Worm (Caenorhabditis elegans): ENCODE data around the gene smoc-1.

smoc-1 gene

DNA sequence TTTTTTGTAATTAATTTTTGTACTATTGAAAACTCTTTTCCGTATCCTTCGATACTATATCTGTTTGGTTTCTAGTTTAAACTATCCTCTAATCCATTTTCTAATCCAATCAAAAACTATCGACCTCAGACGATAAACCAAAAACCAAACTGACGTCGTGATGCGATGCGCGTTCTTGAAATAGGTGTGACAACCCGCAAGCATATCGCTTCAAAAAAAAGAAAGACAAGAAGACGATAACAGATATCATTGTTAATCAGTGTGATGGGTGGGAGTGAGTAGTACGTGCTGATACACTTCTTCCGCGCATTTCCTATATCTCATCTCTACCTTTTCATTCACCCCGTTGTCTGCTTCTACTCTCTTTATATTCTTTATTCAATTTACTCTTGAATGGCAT is 17.6 kb upstream of the smoc-1 start, which contains the start of gene T04F3.1:
Gene T04F3.1 (plus strand): TSS at position 246 of the 400 bp plus-strand sequence.
- TF ChIP-seq ztf-23 (GFP tag; IDR thresholded peaks at IDR 0.05) = no peak
- TF ChIP-seq med-1 (GFP tag; optimal IDR thresholded peaks at IDR 0.05; ENCODE audit: insufficient read depth) = no peak
- no peak for TF ChIP-seq tab-1 (GFP tag; IDR thresholded peaks at IDR 0.05)
- TF ChIP-seq cog-1 (tag; optimal IDR thresholded peaks at IDR 0.05) = no peak
- TF ChIP-seq T22C8.4 (GFP tag; IDR thresholded peaks at IDR 0.05) = no peak
- TF ChIP-seq ref-1 (GFP tag; conservative IDR thresholded peaks at IDR 0.05) = no peak
- no peak for TF ChIP-seq ztf-29 (GFP tag; IDR thresholded peaks at IDR 0.05)
- TF ChIP-seq klf-2 (GFP tag; conservative IDR thresholded peaks at IDR 0.05) = no peak
- no peak for TF ChIP-seq flt-1 (GFP tag; IDR thresholded peaks at IDR 0.05)

- TF ChIP-seq med-1 (GFP tag; optimal IDR thresholded peaks at IDR 0.05; ENCODE audit: insufficient read depth) = no peak
- TF ChIP-seq tab-1 (GFP tag; IDR thresholded peaks at IDR 0.05) = no peak
- no peak for TF ChIP-seq klf-2 (GFP tag; conservative IDR thresholded peaks at IDR 0.05)
- no peak for TF ChIP-seq cog-1 (tag; optimal IDR thresholded peaks at IDR 0.05)
- no peak for TF ChIP-seq ztf-29 (GFP tag; IDR thresholded peaks at IDR 0.05)
- TF ChIP-seq ztf-23 (GFP tag; IDR thresholded peaks at IDR 0.05) = no peak
- TF ChIP-seq T22C8.4 (GFP tag; IDR thresholded peaks at IDR 0.05) = no peak
- TF ChIP-seq flt-1 (GFP tag; IDR thresholded peaks at IDR 0.05) = no peak
- no peak for TF ChIP-seq ref-1 (GFP tag; conservative IDR thresholded peaks at IDR 0.05)
Measured at ce11 chrV:11741078-11741477, 16.4 kb upstream of the smoc-1 start.

DNA sequence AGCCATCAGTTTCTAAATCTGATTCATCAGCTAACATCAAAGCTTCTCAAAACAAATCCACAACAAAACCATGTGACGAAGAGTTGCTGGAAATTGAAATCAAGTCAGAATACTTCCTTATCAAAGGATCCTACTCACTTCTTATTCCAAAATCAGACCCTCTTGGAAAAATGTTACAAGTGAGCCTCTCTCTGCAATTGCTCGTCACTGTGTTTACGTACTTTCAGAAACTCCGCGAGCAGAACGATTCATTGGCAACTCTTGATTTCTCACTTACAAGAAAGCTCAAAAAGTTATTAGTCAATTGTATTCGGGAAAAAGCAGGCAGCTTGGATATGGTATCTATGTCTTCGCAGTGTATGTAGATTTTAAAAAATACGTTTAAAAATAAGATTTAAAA is 6.0 kb upstream of the smoc-1 start:
- TF ChIP-seq tab-1 (GFP tag; IDR thresholded peaks at IDR 0.05) = no peak
- no peak for TF ChIP-seq T22C8.4 (GFP tag; IDR thresholded peaks at IDR 0.05)
- TF ChIP-seq ref-1 (GFP tag; conservative IDR thresholded peaks at IDR 0.05) = no peak
- TF ChIP-seq cog-1 (tag; optimal IDR thresholded peaks at IDR 0.05) = no peak
- no peak for TF ChIP-seq klf-2 (GFP tag; conservative IDR thresholded peaks at IDR 0.05)
- no peak for TF ChIP-seq med-1 (GFP tag; optimal IDR thresholded peaks at IDR 0.05; ENCODE audit: insufficient read depth)
- no peak for TF ChIP-seq ztf-29 (GFP tag; IDR thresholded peaks at IDR 0.05)
- no peak for TF ChIP-seq ztf-23 (GFP tag; IDR thresholded peaks at IDR 0.05)
- no peak for TF ChIP-seq flt-1 (GFP tag; IDR thresholded peaks at IDR 0.05)

DNA sequence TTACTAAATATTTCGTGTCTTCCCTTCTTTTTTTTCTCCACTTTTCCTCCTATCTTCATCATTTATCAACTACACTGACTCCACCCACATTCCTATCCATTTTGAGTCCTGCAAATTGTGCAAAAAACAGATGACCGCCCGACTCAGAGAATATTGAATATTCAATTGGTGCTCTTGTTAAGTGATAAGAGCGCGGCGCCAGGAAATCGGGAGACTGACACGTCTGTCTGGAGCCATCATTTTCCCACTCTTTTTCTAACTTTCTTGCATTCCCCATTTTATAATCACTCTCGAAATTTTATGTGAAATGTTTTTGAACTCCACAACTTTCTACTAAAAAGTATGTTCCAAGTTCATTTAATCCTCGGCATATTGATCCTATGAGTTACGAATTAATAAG is 1.6 kb upstream of the smoc-1 start:
- TF ChIP-seq cog-1 (tag; optimal IDR thresholded peaks at IDR 0.05) (no peak), T22C8.4 (GFP tag; IDR thresholded peaks at IDR 0.05) (no peak), med-1 (GFP tag; optimal IDR thresholded peaks at IDR 0.05; ENCODE audit: insufficient read depth) (no peak), flt-1 (GFP tag; IDR thresholded peaks at IDR 0.05) (no peak), tab-1 (GFP tag; IDR thresholded peaks at IDR 0.05) (no peak), ztf-29 (GFP tag; IDR thresholded peaks at IDR 0.05) (no peak), ref-1 (GFP tag; conservative IDR thresholded peaks at IDR 0.05) (no peak), ztf-23 (GFP tag; IDR thresholded peaks at IDR 0.05) (no peak), klf-2 (GFP tag; conservative IDR thresholded peaks at IDR 0.05) (no peak)

DNA sequence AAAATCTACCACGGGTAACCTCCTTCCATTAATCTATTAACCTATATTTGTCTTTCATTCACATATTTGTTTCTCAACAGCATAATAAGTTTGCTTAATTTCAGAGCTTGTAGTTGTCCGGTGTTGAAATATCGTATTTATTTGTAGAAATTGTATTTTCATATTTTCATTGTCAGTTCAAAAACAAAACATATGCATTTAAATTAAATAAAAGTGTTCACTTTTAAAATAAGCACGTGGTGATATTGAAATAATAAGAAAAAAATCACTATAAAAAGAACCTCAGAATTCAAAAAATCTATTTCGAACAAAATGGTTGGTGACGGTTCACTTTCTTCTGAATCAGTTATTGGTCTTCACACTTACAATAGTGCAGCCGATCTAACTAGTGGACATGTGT is 1.2 kb downstream of the smoc-1 start, which contains the start of gene T04F3.3:
Gene T04F3.3 (plus strand): TSS at position 301 of the 400 bp plus-strand sequence.
- TF ChIP-seq klf-2 (GFP tag; conservative IDR thresholded peaks at IDR 0.05) (no peak), ztf-29 (GFP tag; IDR thresholded peaks at IDR 0.05) (no peak), tab-1 (GFP tag; IDR thresholded peaks at IDR 0.05) (no peak), ztf-23 (GFP tag; IDR thresholded peaks at IDR 0.05) (no peak), cog-1 (tag; optimal IDR thresholded peaks at IDR 0.05) (no peak), flt-1 (GFP tag; IDR thresholded peaks at IDR 0.05) (no peak), T22C8.4 (GFP tag; IDR thresholded peaks at IDR 0.05) (no peak), med-1 (GFP tag; optimal IDR thresholded peaks at IDR 0.05; ENCODE audit: insufficient read depth) (no peak), ref-1 (GFP tag; conservative IDR thresholded peaks at IDR 0.05) (no peak)

ce11 chrV:11760371-11760770 is 2.9 kb downstream of the smoc-1 start, which contains the start of gene T04F3.5:
T04F3.5 (plus strand) TSS chrV:11760671.
- TF ChIP-seq T22C8.4 (GFP tag; IDR thresholded peaks at IDR 0.05) (no peak), ztf-29 (GFP tag; IDR thresholded peaks at IDR 0.05) (no peak), klf-2 (GFP tag; conservative IDR thresholded peaks at IDR 0.05) (no peak), flt-1 (GFP tag; IDR thresholded peaks at IDR 0.05) (no peak), tab-1 (GFP tag; IDR thresholded peaks at IDR 0.05) (no peak)

DNA sequence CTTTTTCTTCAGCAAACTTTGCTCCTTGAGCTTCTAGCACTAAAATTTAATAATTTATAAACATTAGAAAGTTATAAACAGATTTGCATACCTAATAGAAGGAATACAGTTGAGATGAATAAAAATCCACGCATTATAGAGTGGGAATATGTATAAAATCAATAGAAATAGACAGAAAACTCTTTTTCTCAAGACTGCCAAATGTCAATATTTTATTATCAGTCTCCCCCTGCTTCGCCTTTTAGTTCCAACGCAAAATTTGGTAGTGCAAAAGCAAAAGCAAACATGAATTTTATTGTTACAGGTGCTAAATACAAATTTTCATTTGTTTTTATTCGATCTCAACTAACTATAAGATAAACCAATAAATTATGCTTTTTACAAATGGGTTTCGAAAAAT is 5.4 kb downstream of the smoc-1 start, which contains the start of gene T04F3.4:
Gene T04F3.4 (minus strand): TSS at position 187 of the 400 bp plus-strand sequence.
- TF ChIP-seq med-1 (GFP tag; optimal IDR thresholded peaks at IDR 0.05; ENCODE audit: insufficient read depth) (no peak), ztf-23 (GFP tag; IDR thresholded peaks at IDR 0.05) (no peak), ztf-29 (GFP tag; IDR thresholded peaks at IDR 0.05) (no peak), flt-1 (GFP tag; IDR thresholded peaks at IDR 0.05) (no peak)

- TF ChIP-seq cog-1 (tag; optimal IDR thresholded peaks at IDR 0.05) (peak; percentile 62), ztf-29 (GFP tag; IDR thresholded peaks at IDR 0.05) (no peak), flt-1 (GFP tag; IDR thresholded peaks at IDR 0.05) (no peak)
Measured at ce11 chrV:11764373-11764954, 7.0 kb downstream of the smoc-1 start, which contains the start of the genes F55A11.1 and syx-5. F55A11.1 (minus strand) TSS chrV:11764385. syx-5 (plus strand) TSS chrV:11764904.

DNA sequence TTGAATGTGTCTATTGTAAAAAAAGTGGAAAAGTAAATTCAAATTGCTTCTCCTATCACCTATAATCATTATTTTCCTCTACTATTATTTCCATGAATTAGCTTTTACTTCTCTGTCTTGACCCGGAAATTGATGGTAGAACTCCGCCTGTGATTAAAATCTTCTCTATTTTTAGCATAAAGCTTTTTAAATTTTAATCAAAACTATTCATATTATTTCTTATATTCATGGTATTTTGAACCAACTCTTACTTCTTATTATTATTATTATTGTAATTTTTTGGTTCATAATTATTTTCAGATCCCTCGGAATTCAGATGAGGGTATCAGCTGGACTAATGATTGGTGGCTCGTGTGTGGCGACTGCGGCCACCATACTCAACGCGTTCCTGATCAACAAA is 9.6 kb downstream of the smoc-1 start, which contains the start of gene sel-11:
Gene sel-11 (plus strand): TSS at position 301 of the 400 bp plus-strand sequence.
- TF ChIP-seq ztf-23 (GFP tag; IDR thresholded peaks at IDR 0.05) (no peak), ref-1 (GFP tag; conservative IDR thresholded peaks at IDR 0.05) (no peak), tab-1 (GFP tag; IDR thresholded peaks at IDR 0.05) (no peak), ztf-29 (GFP tag; IDR thresholded peaks at IDR 0.05) (no peak), T22C8.4 (GFP tag; IDR thresholded peaks at IDR 0.05) (no peak), med-1 (GFP tag; optimal IDR thresholded peaks at IDR 0.05; ENCODE audit: insufficient read depth) (no peak), klf-2 (GFP tag; conservative IDR thresholded peaks at IDR 0.05) (no peak), flt-1 (GFP tag; IDR thresholded peaks at IDR 0.05) (no peak), cog-1 (tag; optimal IDR thresholded peaks at IDR 0.05) (no peak)

- TF ChIP-seq flt-1 (GFP tag; IDR thresholded peaks at IDR 0.05) = no peak
- no peak for TF ChIP-seq ref-1 (GFP tag; conservative IDR thresholded peaks at IDR 0.05)
- TF ChIP-seq klf-2 (GFP tag; conservative IDR thresholded peaks at IDR 0.05) = no peak
- TF ChIP-seq ztf-29 (GFP tag; IDR thresholded peaks at IDR 0.05) = no peak
- no peak for TF ChIP-seq tab-1 (GFP tag; IDR thresholded peaks at IDR 0.05)
- no peak for TF ChIP-seq ztf-23 (GFP tag; IDR thresholded peaks at IDR 0.05)
- no peak for TF ChIP-seq cog-1 (tag; optimal IDR thresholded peaks at IDR 0.05)
- no peak for TF ChIP-seq T22C8.4 (GFP tag; IDR thresholded peaks at IDR 0.05)
- TF ChIP-seq med-1 (GFP tag; optimal IDR thresholded peaks at IDR 0.05; ENCODE audit: insufficient read depth) = no peak
Measured at ce11 chrV:11769646-11770045, 12.2 kb downstream of the smoc-1 start.

Data from whole organism, midembryonic.